Worm (Caenorhabditis elegans): ENCODE measurements around the gene T09A12.1.

- TF ChIP-seq F37D6.2 (tag; optimal IDR thresholded peaks at IDR 0.05) = no peak
- TF ChIP-seq php-3 (GFP tag; IDR thresholded peaks at IDR 0.05) = no peak
- TF ChIP-seq egl-27 (tag; optimal IDR thresholded peaks at IDR 0.05) = no peak
- TF ChIP-seq mdl-1 (tag; optimal IDR thresholded peaks at IDR 0.05) = no peak
- TF ChIP-seq T26A8.4 (GFP tag; IDR thresholded peaks at IDR 0.05) = no peak
- no peak for TF ChIP-seq unc-130 (GFP tag; optimal IDR thresholded peaks at IDR 0.05)
Measured at ce11 chrIV:8268024-8268423, 23.8 kb downstream of the T09A12.1 start, which contains the start of the genes K07H8.5 and K07H8.8.
